Fruit fly (Drosophila melanogaster) Kc167 (cell line): ENCODE measurements around the gene mre11.

Source experiments
- Myc ChIP-seq: fragments of >200 bp; optimal IDR thresholded peaks from 2 replicates; lab custom pipeline; 2017; ENCODE audit warnings: missing external identifiers
- Sin3A ChIP-seq: fragments of >200 bp; optimal IDR thresholded peaks from 2 replicates; lab custom pipeline; 2018; ENCODE audit warnings: missing external identifiers
- h ChIP-seq: fragments of >200 bp; optimal IDR thresholded peaks from 3 replicates; lab custom pipeline; 2018; ENCODE audit warnings: missing external identifiers
- insv ChIP-seq: fragments of >200 bp; optimal IDR thresholded peaks from 3 replicates; lab custom pipeline; 2018; ENCODE audit warnings: missing external identifiers
- psq ChIP-seq: fragments of >200 bp; optimal IDR thresholded peaks from 2 replicates; lab custom pipeline; 2017; ENCODE audit warnings: missing external identifiers
- ttk ChIP-seq: sonication (Bioruptor generic); optimal IDR thresholded peaks from 2 replicates; lab custom pipeline; 2017; ENCODE audit warnings: missing external identifiers

Gene mre11

dm6 chr2L:11281930-11282329, at the start of gene mre11:
TSS of gene mre11 (plus strand) at chr2L:11282090.
- TF ChIP-seq insv (lab: Kevin White, UChicago) (no peak), Sin3A (lab: Kevin White, UChicago) (no peak), ttk (lab: Kevin White, UChicago) (no peak)

DNA sequence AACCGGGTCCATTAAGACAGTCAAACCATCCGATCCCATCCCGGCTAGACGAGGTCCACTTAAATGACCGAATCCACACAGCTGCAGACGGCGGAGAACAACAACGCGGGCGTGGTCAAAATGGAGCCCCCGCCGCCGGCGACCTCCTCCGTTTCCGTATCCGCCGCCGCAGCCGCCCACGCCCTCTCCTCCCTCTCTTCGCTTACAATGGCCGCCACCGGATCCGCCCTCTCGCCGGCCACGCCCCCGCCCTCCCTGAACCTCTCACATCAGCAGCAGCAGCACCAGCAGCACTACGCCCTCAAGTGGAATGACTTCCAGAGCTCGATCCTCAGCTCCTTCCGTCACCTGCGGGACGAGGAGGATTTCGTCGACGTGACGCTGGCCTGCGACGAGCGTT, 46.4 kb upstream of the mre11 start:
- no peak for TF ChIP-seq Sin3A (lab: Kevin White, UChicago)
- TF ChIP-seq Myc, result no peak
- no peak for TF ChIP-seq h (lab: Kevin White, UChicago)
- TF ChIP-seq insv (lab: Kevin White, UChicago), result no peak
- no peak for TF ChIP-seq ttk (lab: Kevin White, UChicago)
- no peak for TF ChIP-seq psq (lab: Kevin White, UChicago)

DNA sequence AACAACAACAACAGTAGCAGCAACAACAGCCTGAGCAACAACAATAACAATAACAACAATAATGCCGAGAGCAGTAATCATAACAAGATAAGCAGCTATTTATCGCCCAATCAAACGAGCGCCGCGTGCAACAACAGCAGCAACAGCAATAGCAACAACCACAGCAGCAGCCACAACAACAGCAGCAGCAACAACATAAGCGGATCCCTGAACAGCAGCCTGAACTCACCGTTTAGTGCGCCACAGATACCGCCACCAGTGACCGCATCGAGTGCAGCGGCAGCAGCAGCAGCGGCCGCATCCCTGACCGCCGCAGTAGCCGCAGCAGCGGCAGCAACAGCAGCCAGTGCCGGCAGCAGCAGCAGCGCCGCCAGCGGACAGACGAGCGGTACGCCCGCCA, 45.5 kb upstream of the mre11 start:
- TF ChIP-seq h (lab: Kevin White, UChicago) (no peak), psq (lab: Kevin White, UChicago) (no peak), insv (lab: Kevin White, UChicago) (no peak), Myc (no peak), ttk (lab: Kevin White, UChicago) (no peak), Sin3A (lab: Kevin White, UChicago) (no peak)

DNA sequence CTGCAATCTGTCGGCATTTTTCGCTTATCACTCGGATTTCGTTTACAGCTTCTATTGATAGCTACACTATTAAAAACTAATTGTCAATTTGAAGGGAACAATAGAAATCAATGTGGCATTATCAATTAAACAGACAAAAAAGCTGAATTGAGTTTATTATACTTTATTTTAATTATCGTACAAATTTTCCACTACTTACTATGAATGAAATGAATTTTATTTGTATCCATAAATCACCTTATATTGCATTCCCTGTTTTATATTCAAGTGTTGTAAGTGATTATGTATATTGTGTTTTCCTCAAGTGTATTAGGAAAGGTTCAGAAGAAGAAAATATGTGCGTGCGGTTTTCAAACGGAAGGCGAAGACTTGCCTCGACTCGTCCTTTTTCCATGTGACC, 38.0 kb upstream of the mre11 start:
- TF ChIP-seq Sin3A (lab: Kevin White, UChicago) (no peak), psq (lab: Kevin White, UChicago) (no peak), ttk (lab: Kevin White, UChicago) (no peak), insv (lab: Kevin White, UChicago) (no peak), Myc (no peak), h (lab: Kevin White, UChicago) (no peak)

dm6 chr2L:11247730-11248129, 34.2 kb upstream of the mre11 start:
- TF ChIP-seq psq (lab: Kevin White, UChicago) (no peak), Sin3A (lab: Kevin White, UChicago) (no peak), ttk (lab: Kevin White, UChicago) (no peak), insv (lab: Kevin White, UChicago) (no peak), h (lab: Kevin White, UChicago) (no peak), Myc (no peak)

dm6 chr2L:11249376-11249775, 32.5 kb upstream of the mre11 start:
- TF ChIP-seq Myc (no peak), Sin3A (lab: Kevin White, UChicago) (no peak), ttk (lab: Kevin White, UChicago) (no peak), psq (lab: Kevin White, UChicago) (no peak), h (lab: Kevin White, UChicago) (no peak)

dm6 chr2L:11251181-11251580, 30.7 kb upstream of the mre11 start:
- TF ChIP-seq psq (lab: Kevin White, UChicago), result no peak

DNA sequence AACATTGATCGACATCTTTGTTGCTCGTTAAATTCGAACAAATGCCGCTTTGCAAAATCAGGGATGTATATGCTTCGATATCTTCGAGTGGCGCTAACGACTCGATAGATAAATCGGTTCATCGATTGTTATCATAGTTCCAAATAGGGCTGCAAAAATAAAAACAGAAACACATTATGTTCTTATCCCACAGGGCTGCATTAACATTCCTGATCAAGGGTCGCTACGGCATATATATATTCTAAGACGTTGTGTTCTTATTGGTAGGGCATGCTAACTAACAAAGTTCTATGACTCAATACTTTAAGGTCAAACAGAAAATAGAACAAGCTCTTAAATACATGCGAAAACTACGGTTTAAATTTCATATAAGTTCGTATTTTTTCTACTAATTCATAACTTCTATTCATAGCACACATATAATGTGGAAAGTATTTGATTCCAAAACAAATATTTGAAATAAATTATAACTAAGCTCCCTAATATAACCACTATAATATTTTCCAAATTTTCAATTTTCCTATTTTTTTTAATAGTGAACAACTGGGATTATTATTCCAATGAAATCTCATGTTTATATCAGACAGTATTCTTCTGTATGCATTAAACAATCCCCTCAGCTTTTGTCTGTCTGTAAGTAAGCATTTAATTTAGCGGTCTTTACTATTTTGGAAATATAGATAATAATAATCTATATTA, 12.8 kb upstream of the mre11 start, which contains the start of gene cmet:
Gene cmet, minus strand, starts transcription at position 70 of the 699 bp plus-strand sequence.
- no peak for TF ChIP-seq insv (lab: Kevin White, UChicago)
- TF ChIP-seq psq (lab: Kevin White, UChicago), result no peak
- TF ChIP-seq ttk (lab: Kevin White, UChicago), result no peak
- TF ChIP-seq Sin3A (lab: Kevin White, UChicago), result no peak
- TF ChIP-seq Myc, result no peak
- TF ChIP-seq h (lab: Kevin White, UChicago), result no peak

dm6 chr2L:11269632-11269965, 12.3 kb upstream of the mre11 start, which contains the start of gene cana:
TSS of gene cana (plus strand) at chr2L:11269780.
- TF ChIP-seq Sin3A (lab: Kevin White, UChicago) (no peak), ttk (lab: Kevin White, UChicago) (no peak), psq (lab: Kevin White, UChicago) (no peak), insv (lab: Kevin White, UChicago) (no peak), h (lab: Kevin White, UChicago) (no peak), Myc (no peak)

- TF ChIP-seq insv (lab: Kevin White, UChicago) (no peak), psq (lab: Kevin White, UChicago) (no peak), h (lab: Kevin White, UChicago) (no peak), ttk (lab: Kevin White, UChicago) (no peak), Myc (no peak), Sin3A (lab: Kevin White, UChicago) (no peak)
These were observed 10.1 kb upstream of the mre11 start for dm6 chr2L:11271622-11272282.

dm6 chr2L:11277927-11278351, 4.0 kb upstream of the mre11 start, which contains the start of gene CG33695:
TSS of gene CG33695 (plus strand) at chr2L:11278021.
- TF ChIP-seq insv (lab: Kevin White, UChicago), result no peak
- TF ChIP-seq Sin3A (lab: Kevin White, UChicago), result no peak
- no peak for TF ChIP-seq ttk (lab: Kevin White, UChicago)
- TF ChIP-seq psq (lab: Kevin White, UChicago), result no peak
- no peak for TF ChIP-seq h (lab: Kevin White, UChicago)
- no peak for TF ChIP-seq Myc

DNA sequence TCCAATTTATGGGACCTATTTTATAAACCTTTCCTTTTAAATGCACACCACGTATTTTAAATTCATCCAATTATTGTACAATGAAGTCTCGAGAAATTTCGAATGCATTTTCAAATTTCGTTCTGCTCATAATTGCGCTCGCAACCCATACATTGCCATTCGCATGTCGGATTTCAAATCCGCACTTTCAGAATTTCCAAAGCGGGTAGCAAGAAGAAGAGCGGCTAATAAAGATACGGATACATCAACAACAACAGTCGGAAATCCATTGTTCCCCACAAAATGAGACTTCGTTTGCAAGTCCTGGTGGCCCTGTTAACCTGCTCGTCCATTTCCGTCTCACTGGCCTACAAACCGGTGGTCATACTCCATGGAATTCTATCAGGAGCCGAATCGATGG, 1.8 kb upstream of the mre11 start, which contains the start of gene Ppt2:
Gene Ppt2, plus strand, starts transcription at position 209 of the 400 bp plus-strand sequence.
- no peak for TF ChIP-seq insv (lab: Kevin White, UChicago)
- no peak for TF ChIP-seq Sin3A (lab: Kevin White, UChicago)
- TF ChIP-seq h (lab: Kevin White, UChicago), result no peak
- no peak for TF ChIP-seq ttk (lab: Kevin White, UChicago)
- TF ChIP-seq Myc, result no peak
- TF ChIP-seq psq (lab: Kevin White, UChicago), result no peak
